Worm (Caenorhabditis elegans) whole organism, L4/young adult: ENCODE measurements around the gene F10G2.10.

Source experiments
- dao-5 ChIP-seq: sonication (generic microtip); optimal IDR thresholded peaks from 2 replicates; lab custom pipeline; 2016; ENCODE audit warnings: missing genotype, missing genetic modification characterization, moderate library complexity, missing compliant biosample characterization
- him-1 ChIP-seq: sonication (generic microtip); optimal IDR thresholded peaks from 2 replicates; lab custom pipeline; 2016; ENCODE audit warnings: missing genotype, missing genetic modification reagents, missing genetic modification characterization, missing compliant biosample characterization

ce11 chrV:7349541-7349940 lies 27.5 kb downstream of the F10G2.10 start, which contains the start of gene nhr-149:
- TF ChIP-seq dao-5 (tag; lab: Kevin White, UChicago) (no peak), him-1 (tag; lab: Kevin White, UChicago) (no peak)
